Fruit fly (Drosophila melanogaster) whole organism, embryonic: ENCODE measurements around the gene CG46412.

Experiments used
- CG10979 ChIP-seq: fragments of 200-800 bp; sonication (Bioruptor generic); optimal IDR thresholded peaks from 2 replicates; lab custom pipeline; 2018; ENCODE audit warnings: missing biosample characterization, mild to moderate bottlenecking, missing genetic modification characterization, moderate library complexity
- CG11695 ChIP-seq: fragments of 200-800 bp; sonication (Bioruptor generic); IDR thresholded peaks from 3 replicates; pipeline ENCODE4 v1.3.6; 2022; ENCODE audit warnings: missing biosample characterization, missing genetic modification characterization
- CG11696 ChIP-seq: fragments of 200-800 bp; sonication (Bioruptor generic); IDR thresholded peaks from 2 replicates; pipeline ENCODE4 v1.3.6; 2022; ENCODE audit warnings: missing biosample characterization, missing genetic modification characterization
- CG12299 ChIP-seq: fragments of 200-800 bp; sonication (Bioruptor generic); optimal IDR thresholded peaks from 2 replicates; lab custom pipeline; 2018; ENCODE audit warnings: missing biosample characterization, mild to moderate bottlenecking, missing genetic modification characterization
- CG12659 ChIP-seq: fragments of 200-800 bp; sonication (Bioruptor generic); optimal IDR thresholded peaks from 3 replicates; lab custom pipeline; 2017; ENCODE audit warnings: mild to moderate bottlenecking, missing biosample characterization, missing genetic modification reagents, missing genetic modification characterization
- CG13123 ChIP-seq: fragments of 200-800 bp; sonication (Bioruptor generic); optimal IDR thresholded peaks from 2 replicates; lab custom pipeline; 2016; ENCODE audit warnings: missing biosample characterization, missing genetic modification characterization
- CG14014 ChIP-seq: fragments of 200-800 bp; sonication (Bioruptor generic); IDR thresholded peaks from 2 replicates; pipeline ENCODE4 v1.3.6; 2022; ENCODE audit warnings: missing biosample characterization, missing genetic modification characterization
- CG15269 ChIP-seq: fragments of 200-800 bp; sonication (Bioruptor generic); optimal IDR thresholded peaks from 2 replicates; lab custom pipeline; 2018; ENCODE audit warnings: missing biosample characterization, mild to moderate bottlenecking, missing genetic modification characterization, moderate library complexity
- CG2120 ChIP-seq: fragments of 200-800 bp; sonication (Bioruptor generic); optimal IDR thresholded peaks from 3 replicates; lab custom pipeline; 2016; ENCODE audit warnings: missing biosample characterization, missing genetic modification characterization
- CG2199 ChIP-seq: fragments of 200-800 bp; sonication (Bioruptor generic); IDR thresholded peaks from 3 replicates; pipeline ENCODE4 v1.3.6; 2022; ENCODE audit warnings: missing biosample characterization, missing genetic modification characterization
- CG31388 ChIP-seq: fragments of 200-800 bp; sonication (Bioruptor generic); optimal IDR thresholded peaks from 2 replicates; lab custom pipeline; 2016; ENCODE audit warnings: missing biosample characterization, missing genetic modification characterization
- CG3281 ChIP-seq: fragments of 200-800 bp; sonication (Bioruptor generic); optimal IDR thresholded peaks from 3 replicates; lab custom pipeline; 2017; ENCODE audit warnings: missing biosample characterization, mild to moderate bottlenecking, missing genetic modification characterization
- CG4854 ChIP-seq: fragments of 200-800 bp; sonication (Bioruptor generic); optimal IDR thresholded peaks from 2 replicates; lab custom pipeline; 2016; ENCODE audit warnings: missing biosample characterization, missing genetic modification characterization, inconsistent platforms
- CG7839 ChIP-seq: fragments of 200-800 bp; sonication (Bioruptor generic); optimal IDR thresholded peaks from 3 replicates; lab custom pipeline; 2018; ENCODE audit warnings: missing biosample characterization, mild to moderate bottlenecking, missing genetic modification characterization, moderate library complexity
- CG8290 ChIP-seq, 3 experiments: fragments of 200-800 bp; sonication (Bioruptor generic); optimal IDR thresholded peaks; 2 replicates each; lab custom pipeline; 2016 to 2019; ENCODE audit warnings: missing biosample characterization in 3 of 3, missing genetic modification characterization in 3 of 3, mild to moderate bottlenecking in 2 of 3, moderate library complexity in 1 of 3
- CG9727 ChIP-seq: fragments of 200-800 bp; sonication (Bioruptor generic); optimal IDR thresholded peaks from 3 replicates; lab custom pipeline; 2017; ENCODE audit warnings: missing biosample characterization, mild to moderate bottlenecking, missing genetic modification characterization
- D19B ChIP-seq: fragments of 200-800 bp; sonication (Bioruptor generic); optimal IDR thresholded peaks from 2 replicates; lab custom pipeline; 2017; ENCODE audit warnings: missing biosample characterization, mild to moderate bottlenecking, missing genetic modification characterization
- Dbx ChIP-seq: fragments of 200-800 bp; sonication (Bioruptor generic); IDR thresholded peaks from 3 replicates; pipeline ENCODE4 v1.3.6; 2022; ENCODE audit warnings: missing biosample characterization, missing genetic modification characterization
- Dek ChIP-seq: fragments of 200-800 bp; sonication (Bioruptor generic); optimal IDR thresholded peaks from 3 replicates; lab custom pipeline; 2019; ENCODE audit warnings: missing biosample characterization, mild to moderate bottlenecking, missing genetic modification characterization, moderate library complexity
- E2f2 ChIP-seq: fragments of 200-800 bp; sonication (Bioruptor generic); IDR thresholded peaks from 2 replicates; pipeline ENCODE4 v1.3.6; 2022; ENCODE audit warnings: missing biosample characterization, missing genetic modification characterization
- Ets65A ChIP-seq: fragments of 200-800 bp; sonication (Bioruptor generic); peaks from one replicate; lab custom pipeline; 2016; ENCODE audit warnings: missing biosample characterization, missing genetic modification characterization
- HHEX ChIP-seq: fragments of 200-800 bp; sonication (Bioruptor generic); optimal IDR thresholded peaks from 3 replicates; lab custom pipeline; 2017; ENCODE audit warnings: missing biosample characterization, mild to moderate bottlenecking, missing genetic modification characterization, missing genetic modification reagents
- HLH3B ChIP-seq: fragments of 200-800 bp; sonication (Bioruptor generic); IDR thresholded peaks from 2 replicates; pipeline ENCODE4 v1.3.6; 2022; ENCODE audit warnings: missing biosample characterization, missing genetic modification characterization
- Hand ChIP-seq: fragments of 200-800 bp; sonication (Bioruptor generic); optimal IDR thresholded peaks from 2 replicates; lab custom pipeline; 2017; ENCODE audit warnings: mild to moderate bottlenecking, missing biosample characterization, missing genetic modification reagents, missing genetic modification characterization
- Hr51 ChIP-seq, 2 experiments: fragments of 200-800 bp; sonication (Bioruptor generic); optimal IDR thresholded peaks; 2 replicates in 1 of 2; 3 replicates in 1 of 2; lab custom pipeline; 2016 to 2018; ENCODE audit warnings: missing biosample characterization in 2 of 2, missing genetic modification characterization in 2 of 2, mild to moderate bottlenecking in 1 of 2, moderate library complexity in 1 of 2
- Lpt ChIP-seq: fragments of >200 bp; optimal IDR thresholded peaks from 2 replicates; lab custom pipeline; 2018; ENCODE audit warnings: missing biosample characterization, missing genetic modification characterization
- Opbp ChIP-seq: fragments of 200-800 bp; sonication (Bioruptor generic); IDR thresholded peaks from 3 replicates; pipeline ENCODE4 v1.3.6; 2022; ENCODE audit warnings: missing biosample characterization, missing genetic modification characterization; ENCODE audit not compliant: partially characterized antibody
- PHDP ChIP-seq: fragments of 200-800 bp; sonication (Bioruptor generic); optimal IDR thresholded peaks from 3 replicates; lab custom pipeline; 2018; ENCODE audit warnings: missing biosample characterization, mild to moderate bottlenecking, missing genetic modification characterization, moderate library complexity
- Sox100B ChIP-seq: fragments of 200-800 bp; sonication (Bioruptor generic); optimal IDR thresholded peaks from 3 replicates; lab custom pipeline; 2018; ENCODE audit warnings: missing biosample characterization, mild to moderate bottlenecking, missing genetic modification characterization
- Sox102F ChIP-seq: fragments of 200-800 bp; sonication (Bioruptor generic); optimal IDR thresholded peaks from 2 replicates; lab custom pipeline; 2018; ENCODE audit warnings: missing biosample characterization, mild to moderate bottlenecking, missing genetic modification characterization, moderate library complexity
- Taf1 ChIP-seq: fragments of 200-800 bp; sonication (Bioruptor generic); IDR thresholded peaks from 2 replicates; pipeline ENCODE4 v1.3.6; 2022; ENCODE audit warnings: missing biosample characterization, missing genetic modification characterization
- Vsx1 ChIP-seq: fragments of 200-800 bp; sonication (Bioruptor generic); optimal IDR thresholded peaks from 2 replicates; lab custom pipeline; 2017; ENCODE audit warnings: missing biosample characterization, mild to moderate bottlenecking, missing genetic modification characterization, missing genetic modification reagents
- ase ChIP-seq: fragments of 200-800 bp; sonication (Bioruptor generic); IDR thresholded peaks from 3 replicates; pipeline ENCODE4 v1.3.6; 2022; ENCODE audit warnings: missing biosample characterization, missing genetic modification characterization
- btn ChIP-seq: fragments of 200-800 bp; sonication (Bioruptor generic); optimal IDR thresholded peaks from 2 replicates; lab custom pipeline; 2016; ENCODE audit warnings: missing biosample characterization, missing genetic modification characterization
- caup ChIP-seq: fragments of 200-800 bp; sonication (Bioruptor generic); optimal IDR thresholded peaks from 3 replicates; lab custom pipeline; 2017; ENCODE audit warnings: missing biosample characterization, mild to moderate bottlenecking, missing genetic modification characterization, moderate library complexity; ENCODE audit not compliant: severe bottlenecking
- crp ChIP-seq, 2 experiments: fragments of 200-800 bp; sonication (Bioruptor generic); optimal IDR thresholded peaks; 2 replicates in 1 of 2; 3 replicates in 1 of 2; lab custom pipeline; 2017; ENCODE audit warnings: missing biosample characterization in 2 of 2, missing genetic modification characterization in 2 of 2, mild to moderate bottlenecking in 1 of 2, moderate library complexity in 1 of 2
- dmrt99B ChIP-seq: fragments of 200-800 bp; sonication (Bioruptor generic); optimal IDR thresholded peaks from 2 replicates; lab custom pipeline; 2018; ENCODE audit warnings: missing biosample characterization, mild to moderate bottlenecking, missing genetic modification characterization, moderate library complexity
- dpn ChIP-seq, 2 experiments: fragments of 200-800 bp; sonication (Bioruptor generic); optimal IDR thresholded peaks; 3 replicates each; lab custom pipeline; 2016; ENCODE audit warnings: missing biosample characterization in 2 of 2, missing genetic modification characterization in 2 of 2
- ems ChIP-seq: fragments of 200-800 bp; sonication (Bioruptor generic); optimal IDR thresholded peaks from 3 replicates; lab custom pipeline; 2016; ENCODE audit warnings: missing biosample characterization, missing genetic modification characterization
- eve ChIP-seq, 2 experiments: fragments of >200 bp; optimal IDR thresholded peaks; 2 replicates each; lab custom pipeline; 2017; ENCODE audit warnings: missing biosample characterization in 2 of 2, missing genetic modification characterization in 2 of 2
- gfzf ChIP-seq: fragments of 200-800 bp; sonication (Bioruptor generic); optimal IDR thresholded peaks from 2 replicates; lab custom pipeline; 2016; ENCODE audit warnings: missing biosample characterization, mild to moderate bottlenecking, missing genetic modification characterization, moderate library complexity
- jing ChIP-seq: fragments of 200-800 bp; sonication (Bioruptor generic); optimal IDR thresholded peaks from 2 replicates; lab custom pipeline; 2018; ENCODE audit warnings: missing biosample characterization, mild to moderate bottlenecking, missing genetic modification characterization
- mam ChIP-seq: fragments of 200-800 bp; sonication (Bioruptor generic); optimal IDR thresholded peaks from 3 replicates; lab custom pipeline; 2016; ENCODE audit warnings: missing biosample characterization, missing genetic modification characterization
- nerfin-2 ChIP-seq: fragments of 200-800 bp; sonication (Bioruptor generic); IDR thresholded peaks from 2 replicates; pipeline ENCODE4 v1.3.6; 2022; ENCODE audit warnings: missing biosample characterization, missing genetic modification characterization; ENCODE audit not compliant: partially characterized antibody
- nom ChIP-seq: fragments of 200-800 bp; sonication (Bioruptor generic); optimal IDR thresholded peaks from 2 replicates; lab custom pipeline; 2017; ENCODE audit warnings: missing biosample characterization, missing genetic modification characterization, mild to moderate bottlenecking, moderate library complexity, missing genetic modification reagents
- peb ChIP-seq: fragments of 200-800 bp; sonication (Bioruptor generic); IDR thresholded peaks from 2 replicates; pipeline ENCODE4 v1.3.6; 2022; ENCODE audit warnings: missing biosample characterization, missing genetic modification characterization
- pho ChIP-seq: fragments of 200-800 bp; sonication (Bioruptor generic); optimal IDR thresholded peaks from 2 replicates; lab custom pipeline; 2016; ENCODE audit warnings: missing biosample characterization, missing genetic modification characterization
- row ChIP-seq: fragments of 200-800 bp; sonication (Bioruptor generic); IDR thresholded peaks from 3 replicates; pipeline ENCODE4 v1.3.6; 2022; ENCODE audit warnings: missing biosample characterization, missing genetic modification characterization
- vnd ChIP-seq: fragments of 200-800 bp; sonication (Bioruptor generic); IDR thresholded peaks from 3 replicates; pipeline ENCODE4 v1.3.6; 2022; ENCODE audit warnings: missing biosample characterization, missing genetic modification characterization; ENCODE audit not compliant: partially characterized antibody

Gene CG46412

dm6 chr3L:11556637-11557036, 7.2 kb downstream of the CG46412 start (continued):
- TF ChIP-seq Ets65A (GFP tag; lab: Kevin White, UChicago) (peak; percentile 12), CG12659 (peak; percentile 25), HHEX (no peak), eve (GFP tag; optimal IDR thresholded peaks at IDR 0.05; lab: Kevin White, UChicago) (peak in 1 of 2 experiments; percentile 38), jing (GFP tag; lab: Kevin White, UChicago) (no peak), crp (GFP tag; optimal IDR thresholded peaks at IDR 0.05; lab: Kevin White, UChicago) (no peak), caup (GFP tag; lab: Kevin White, UChicago) (peak; percentile 41), nerfin-2 (GFP tag; lab: Robert Waterston, UW) (no peak), Taf1 (GFP tag; lab: Robert Waterston, UW) (no peak), Dek (tag; lab: Kevin White, UChicago) (peak; percentile 51), Dbx (GFP tag; lab: Robert Waterston, UW) (peak; percentile 49; the same call in 1 of the 3 replicates), dpn (GFP tag; optimal IDR thresholded peaks at IDR 0.05; lab: Kevin White, UChicago) (peak in 1 of 2 experiments; percentile 24), Opbp (GFP tag; lab: Robert Waterston, UW) (no peak), CG8290 (GFP tag; optimal IDR thresholded peaks at IDR 0.05; lab: Kevin White, UChicago) (no peak), CG8290 (tag; optimal IDR thresholded peaks at IDR 0.05; lab: Kevin White, UChicago) (peak in 1 of 2 experiments; percentile 2), PHDP (tag; lab: Kevin White, UChicago) (peak; percentile 52), HLH3B (GFP tag; lab: Robert Waterston, UW) (no peak), CG14014 (GFP tag; lab: Robert Waterston, UW) (0 out of 2 replicates have a peak, but pooled peaks have one; percentile 32), CG4854 (GFP tag; lab: Kevin White, UChicago) (no peak), CG9727 (GFP tag; lab: Kevin White, UChicago) (peak; percentile 51), ems (no peak), D19B (GFP tag; lab: Kevin White, UChicago) (peak; percentile 7), Lpt (no peak), CG15269 (tag; lab: Kevin White, UChicago) (peak; percentile 8), Vsx1 (GFP tag; lab: Kevin White, UChicago) (peak; percentile 22), CG3281 (GFP tag; lab: Kevin White, UChicago) (peak; percentile 70), CG11696 (GFP tag; lab: Robert Waterston, UW) (peak; percentile 71; the same call in 1 of the 2 replicates), nom (GFP tag; lab: Kevin White, UChicago) (no peak), ase (GFP tag; lab: Robert Waterston, UW) (no peak), CG12299 (tag; lab: Kevin White, UChicago) (no peak), Hr51 (GFP tag; optimal IDR thresholded peaks at IDR 0.05; lab: Kevin White, UChicago) (peak in 1 of 2 experiments; percentile 38), E2f2 (GFP tag; lab: Robert Waterston, UW) (no peak), CG7839 (peak; percentile 57), CG10979 (tag; lab: Kevin White, UChicago) (no peak), gfzf (GFP tag; lab: Kevin White, UChicago) (no peak), pho (peak; percentile 7), CG11695 (GFP tag; lab: Robert Waterston, UW) (0 out of 3 replicates have a peak, but pooled peaks have one; percentile 13), CG2199 (GFP tag; lab: Robert Waterston, UW) (no peak), vnd (GFP tag; lab: Robert Waterston, UW) (no peak), CG31388 (GFP tag; lab: Kevin White, UChicago) (no peak), row (GFP tag; lab: Robert Waterston, UW) (peak; percentile 15; the same call in 1 of the 3 replicates), btn (GFP tag; lab: Kevin White, UChicago) (no peak), Sox100B (GFP tag; lab: Kevin White, UChicago) (peak; percentile 15), CG13123 (GFP tag; lab: Kevin White, UChicago) (no peak), dmrt99B (tag; lab: Kevin White, UChicago) (peak; percentile 37), Hand (peak; percentile 64), peb (GFP tag; lab: Robert Waterston, UW) (no peak), Sox102F (GFP tag; lab: Kevin White, UChicago) (peak; percentile 30), mam (GFP tag; lab: Kevin White, UChicago) (peak; percentile 36), CG2120 (GFP tag; lab: Kevin White, UChicago) (peak; percentile 47)
